Worm (Caenorhabditis elegans) whole organism, young adult: Measurements from ENCODE around the gene bath-39.

Experiments
- B0019.2 ChIP-seq: fragments of 200-800 bp; sonication (Bioruptor generic); conservative IDR thresholded peaks from 2 replicates; pipeline ENCODE4 v1.3.6; 2022; ENCODE audit warnings: missing genetic modification reagents, missing genetic modification characterization, missing compliant biosample characterization
- B0336.3 ChIP-seq: fragments of 200-800 bp; sonication (Bioruptor generic); IDR thresholded peaks from 2 replicates; pipeline ENCODE4 v1.3.6; 2022; ENCODE audit warnings: missing genetic modification characterization, missing compliant biosample characterization
- C17E4.6 ChIP-seq: fragments of 200-800 bp; sonication (Bioruptor generic); IDR thresholded peaks from 2 replicates; pipeline ENCODE4 v1.3.6; 2022; ENCODE audit warnings: missing genetic modification reagents, missing genetic modification characterization, missing compliant biosample characterization
- D2030.7 ChIP-seq: fragments of 200-800 bp; sonication (Bioruptor generic); IDR thresholded peaks from 2 replicates; pipeline ENCODE4 v1.3.6; 2022; ENCODE audit warnings: missing genetic modification reagents, missing genetic modification characterization, missing compliant biosample characterization
- F22D6.2 ChIP-seq: sonication (generic microtip); optimal IDR thresholded peaks from 2 replicates; lab custom pipeline; 2016; ENCODE audit warnings: mild to moderate bottlenecking, missing genetic modification characterization, missing compliant biosample characterization
- F23B12.7 ChIP-seq: sonication (generic microtip); optimal IDR thresholded peaks from 2 replicates; lab custom pipeline; 2017; ENCODE audit warnings: missing genetic modification characterization, mild to moderate bottlenecking, missing compliant biosample characterization, antibody characterized with exemption, moderate library complexity; ENCODE audit not compliant: insufficient read depth
- F37B4.10 ChIP-seq: fragments of 200-800 bp; sonication (Bioruptor generic); IDR thresholded peaks from 2 replicates; pipeline ENCODE4 v1.3.6; 2022; ENCODE audit warnings: missing genetic modification characterization, missing compliant biosample characterization
- K11D2.4 ChIP-seq: fragments of 200-800 bp; sonication (Bioruptor generic); IDR thresholded peaks from 2 replicates; pipeline ENCODE4 v1.3.6; 2022; ENCODE audit warnings: missing genetic modification reagents, missing genetic modification characterization, missing compliant biosample characterization
- aptf-2 ChIP-seq: fragments of 200-800 bp; sonication (Bioruptor generic); conservative IDR thresholded peaks from 2 replicates; pipeline ENCODE4 v1.3.6; 2022; ENCODE audit warnings: missing genetic modification reagents, missing genetic modification characterization, missing compliant biosample characterization
- atf-7 ChIP-seq: sonication (generic microtip); optimal IDR thresholded peaks from 2 replicates; lab custom pipeline; 2017; ENCODE audit warnings: mild to moderate bottlenecking, missing genetic modification characterization, missing compliant biosample characterization
- cebp-1 ChIP-seq, 2 experiments: fragments of 200-800 bp in 1 of 2; sonication (Bioruptor generic) in 1 of 2; sonication (generic microtip) in 1 of 2; IDR thresholded peaks in 1 of 2; optimal IDR thresholded peaks in 1 of 2; 2 replicates each; pipeline versions ENCODE4 v1.3.6 to Lab custom; 2017 to 2022; ENCODE audit warnings: missing compliant biosample characterization in 2 of 2, missing genetic modification characterization in 2 of 2, mild to moderate bottlenecking in 1 of 2, missing genetic modification reagents in 1 of 2, moderate library complexity in 1 of 2
- cebp-2 ChIP-seq: fragments of 200-800 bp; sonication (Bioruptor generic); IDR thresholded peaks from 2 replicates; pipeline ENCODE4 v1.3.6; 2022; ENCODE audit warnings: missing genetic modification characterization, missing compliant biosample characterization
- ceh-27 ChIP-seq: fragments of 200-800 bp; sonication (Bioruptor generic); optimal IDR thresholded peaks from 2 replicates; lab custom pipeline; 2018; ENCODE audit warnings: mild to moderate bottlenecking, missing genetic modification characterization, moderate library complexity, missing compliant biosample characterization
- ceh-40 ChIP-seq: fragments of 200-800 bp; sonication (Bioruptor generic); IDR thresholded peaks from 2 replicates; pipeline ENCODE4 v1.3.6; 2022; ENCODE audit warnings: missing genetic modification characterization, missing compliant biosample characterization
- ceh-58 ChIP-seq: fragments of 200-800 bp; sonication (Bioruptor generic); IDR thresholded peaks from 2 replicates; pipeline ENCODE4 v1.3.6; 2022; ENCODE audit warnings: missing genetic modification characterization, missing compliant biosample characterization
- chd-7 ChIP-seq: sonication (generic microtip); optimal IDR thresholded peaks from 2 replicates; lab custom pipeline; 2016; ENCODE audit warnings: mild to moderate bottlenecking, missing genetic modification characterization, moderate library complexity, missing compliant biosample characterization
- dpl-1 ChIP-seq: fragments of 150-350 bp; optimal IDR thresholded peaks from 2 replicates; lab custom pipeline; 2014; ENCODE audit warnings: missing biosample characterization, missing genetic modification reagents, missing genetic modification characterization
- egrh-3 ChIP-seq: fragments of 200-800 bp; sonication (Bioruptor generic); IDR thresholded peaks from 2 replicates; pipeline ENCODE4 v1.3.6; 2022; ENCODE audit warnings: missing genetic modification reagents, missing genetic modification characterization, missing compliant biosample characterization
- ekl-4 ChIP-seq: fragments of 200-800 bp; sonication (Bioruptor generic); IDR thresholded peaks from 2 replicates; pipeline ENCODE4 v1.3.6; 2022; ENCODE audit warnings: missing genetic modification reagents, missing genetic modification characterization, missing compliant biosample characterization
- hmg-1.2 ChIP-seq: fragments of 200-800 bp; sonication (Bioruptor generic); IDR thresholded peaks from 2 replicates; pipeline ENCODE4 v1.3.6; 2022; ENCODE audit warnings: missing genetic modification reagents, missing genetic modification characterization, missing compliant biosample characterization
- lin-40 ChIP-seq: sonication (generic microtip); optimal IDR thresholded peaks from 2 replicates; lab custom pipeline; 2016; ENCODE audit warnings: missing genetic modification characterization, mild to moderate bottlenecking, missing compliant biosample characterization, missing genotype, missing genetic modification reagents
- lsy-27 ChIP-seq: sonication (generic microtip); optimal IDR thresholded peaks from 2 replicates; lab custom pipeline; 2017; ENCODE audit warnings: missing genetic modification characterization, mild to moderate bottlenecking, missing compliant biosample characterization, antibody characterized with exemption, missing genotype, borderline replicate concordance; ENCODE audit not compliant: insufficient read depth
- mcd-1 ChIP-seq: fragments of 200-800 bp; sonication (Bioruptor generic); IDR thresholded peaks from 2 replicates; pipeline ENCODE4 v1.3.6; 2022; ENCODE audit warnings: missing genetic modification reagents, missing genetic modification characterization, missing compliant biosample characterization
- mes-4 ChIP-seq: sonication (generic microtip); optimal IDR thresholded peaks from 2 replicates; lab custom pipeline; 2016; ENCODE audit warnings: missing genotype, missing genetic modification characterization, missing compliant biosample characterization
- nhr-120 ChIP-seq: fragments of 200-800 bp; sonication (Bioruptor generic); IDR thresholded peaks from 2 replicates; pipeline ENCODE4 v1.3.6; 2022; ENCODE audit warnings: missing genetic modification characterization, missing compliant biosample characterization
- nhr-179 ChIP-seq: sonication (generic microtip); optimal IDR thresholded peaks from 2 replicates; lab custom pipeline; 2016; ENCODE audit warnings: mild to moderate bottlenecking, missing genetic modification characterization, missing compliant biosample characterization
- nhr-80 ChIP-seq: sonication (generic microtip); optimal IDR thresholded peaks from 2 replicates; lab custom pipeline; 2016; ENCODE audit warnings: missing genetic modification characterization, missing compliant biosample characterization
- nhr-90 ChIP-seq: sonication (generic microtip); optimal IDR thresholded peaks from 2 replicates; lab custom pipeline; 2016; ENCODE audit warnings: missing genotype, mild to moderate bottlenecking, missing genetic modification characterization, missing compliant biosample characterization
- pbrm-1 ChIP-seq: fragments of 200-800 bp; sonication (Bioruptor generic); IDR thresholded peaks from 2 replicates; pipeline ENCODE4 v1.3.6; 2022; ENCODE audit warnings: missing genetic modification reagents, missing genetic modification characterization, missing compliant biosample characterization
- pha-4 ChIP-seq: fragments of 150-350 bp; sonication (generic microtip); optimal IDR thresholded peaks from 2 replicates; lab custom pipeline; 2014; ENCODE audit warnings: missing biosample characterization, missing genetic modification reagents, missing genetic modification characterization
- rec-8 ChIP-seq, 2 experiments: sonication (generic microtip); optimal IDR thresholded peaks; 2 replicates each; lab custom pipeline; 2016; ENCODE audit warnings: mild to moderate bottlenecking in 2 of 2, missing genetic modification characterization in 2 of 2, missing genetic modification reagents in 2 of 2, missing genotype in 2 of 2, missing biosample characterization in 1 of 2, missing compliant biosample characterization in 1 of 2, moderate library complexity in 1 of 2
- rpc-1 ChIP-seq, 2 experiments: fragments of 150-350 bp in 1 of 2; sonication (generic microtip) in 1 of 2; optimal IDR thresholded peaks; 2 replicates each; lab custom pipeline; 2014 to 2018; ENCODE audit warnings: missing biosample characterization in 1 of 2, missing genetic modification characterization in 1 of 2, missing genetic modification reagents in 1 of 2, missing genotype in 1 of 2
- snpc-3.4 ChIP-seq: sonication (generic microtip); optimal IDR thresholded peaks from 2 replicates; lab custom pipeline; 2017; ENCODE audit warnings: missing genetic modification characterization, mild to moderate bottlenecking, missing compliant biosample characterization, antibody characterized with exemption, moderate library complexity, missing genotype, missing genetic modification reagents
- snpc-4 ChIP-seq, 5 experiments: fragments of 150-350 bp in 1 of 5; sonication (generic microtip) in 4 of 5; optimal IDR thresholded peaks; 2 replicates each; lab custom pipeline; 2014 to 2018; ENCODE audit warnings: missing genetic modification characterization in 5 of 5, missing biosample characterization in 3 of 5, antibody characterized with exemption in 2 of 5, mild to moderate bottlenecking in 2 of 5, missing compliant biosample characterization in 2 of 5, missing genotype in 2 of 5, moderate library complexity in 2 of 5, missing genetic modification reagents in 1 of 5
- unc-130 ChIP-seq: sonication (generic microtip); optimal IDR thresholded peaks from 2 replicates; lab custom pipeline; 2016; ENCODE audit warnings: missing genetic modification reagents, missing genetic modification characterization, missing compliant biosample characterization
- zfh-2 ChIP-seq: fragments of 200-800 bp; sonication (Bioruptor generic); conservative IDR thresholded peaks from 2 replicates; pipeline ENCODE4 v1.3.6; 2022; ENCODE audit warnings: missing genetic modification reagents, missing genetic modification characterization, missing compliant biosample characterization
- zim-3 ChIP-seq: sonication (generic microtip); optimal IDR thresholded peaks from 2 replicates; lab custom pipeline; 2017; ENCODE audit warnings: mild to moderate bottlenecking, missing genetic modification characterization, moderate library complexity, missing compliant biosample characterization
- ztf-18 ChIP-seq: sonication (generic microtip); optimal IDR thresholded peaks from 2 replicates; lab custom pipeline; 2016; ENCODE audit warnings: missing genotype, mild to moderate bottlenecking, missing genetic modification characterization, missing compliant biosample characterization
- ztf-25 ChIP-seq: fragments of 200-800 bp; sonication (Bioruptor generic); IDR thresholded peaks from 2 replicates; pipeline ENCODE4 v1.3.6; 2022; ENCODE audit warnings: missing genetic modification reagents, missing genetic modification characterization, missing compliant biosample characterization
- ztf-28 ChIP-seq: fragments of 200-800 bp; sonication (Bioruptor generic); IDR thresholded peaks from 2 replicates; pipeline ENCODE4 v1.3.6; 2022; ENCODE audit warnings: missing genetic modification reagents, missing genetic modification characterization, missing compliant biosample characterization
- ztf-6 ChIP-seq: fragments of 200-800 bp; sonication (Bioruptor generic); IDR thresholded peaks from 2 replicates; pipeline ENCODE4 v1.3.6; 2022; ENCODE audit warnings: missing genetic modification reagents, missing genetic modification characterization, missing compliant biosample characterization

The bath-39 gene

ce11 chrV:13459323-13459722 lies at the start of gene bath-39:
Gene bath-39 (plus strand): TSS chrV:13459459.
- TF ChIP-seq nhr-179 (tag; lab: Kevin White, UChicago) (no peak), rpc-1 (optimal IDR thresholded peaks at IDR 0.05; lab: Kevin White, UChicago) (no peak), rpc-1 (tag; optimal IDR thresholded peaks at IDR 0.05; lab: Kevin White, UChicago) (no peak), atf-7 (tag; lab: Kevin White, UChicago) (no peak), zim-3 (tag; lab: Kevin White, UChicago) (no peak), ekl-4 (no peak)

- no peak for TF ChIP-seq ceh-58 (GFP tag; lab: Robert Waterston, UW)
- no peak for TF ChIP-seq nhr-90
- TF ChIP-seq ztf-28 (GFP tag; lab: Robert Waterston, UW): 0 out of 2 replicates have a peak, but pooled peaks have one; percentile 37
- no peak for TF ChIP-seq chd-7 (tag; lab: Kevin White, UChicago)
- TF ChIP-seq atf-7 (tag; lab: Kevin White, UChicago): no peak
- TF ChIP-seq, all 124 proteins: peak for 1
These were observed 48.6 kb upstream of the bath-39 start, which contains the start of gene F53F1.4 for ce11 chrV:13410688-13411087. Gene F53F1.4 (plus strand): TSS chrV:13411077.

ce11 chrV:13411225-13411991 lies 47.9 kb upstream of the bath-39 start:
- TF ChIP-seq F22D6.2 (tag; lab: Kevin White, UChicago) (no peak), ceh-27 (GFP tag; lab: Kevin White, UChicago) (no peak), K11D2.4 (GFP tag; lab: Robert Waterston, UW) (no peak), ceh-40 (no peak), ztf-25 (GFP tag; lab: Robert Waterston, UW) (no peak), rec-8 (tag; optimal IDR thresholded peaks at IDR 0.05; lab: Kevin White, UChicago) (no peak), ztf-6 (GFP tag; lab: Robert Waterston, UW) (no peak), lsy-27 (tag; lab: Kevin White, UChicago) (no peak), egrh-3 (GFP tag; lab: Robert Waterston, UW) (peak; percentile 87), dpl-1 (GFP tag; lab: Kevin White, UChicago) (no peak), mcd-1 (no peak), aptf-2 (GFP tag; lab: Robert Waterston, UW) (no peak), zfh-2 (GFP tag; lab: Robert Waterston, UW) (peak; percentile 91), nhr-80 (tag; lab: Kevin White, UChicago) (no peak), B0019.2 (GFP tag; lab: Robert Waterston, UW) (no peak), C17E4.6 (GFP tag; lab: Robert Waterston, UW) (no peak)

- no peak for TF ChIP-seq pbrm-1 (GFP tag; lab: Robert Waterston, UW)
- TF ChIP-seq snpc-4 (GFP tag; optimal IDR thresholded peaks at IDR 0.05; lab: Kevin White, UChicago): no peak
- TF ChIP-seq snpc-4 (tag; optimal IDR thresholded peaks at IDR 0.05; lab: Kevin White, UChicago): no peak
- no peak for TF ChIP-seq nhr-120 (GFP tag; lab: Robert Waterston, UW)
- no peak for TF ChIP-seq D2030.7 (GFP tag; lab: Robert Waterston, UW)
- no peak for TF ChIP-seq mes-4 (tag; lab: Kevin White, UChicago)
- no peak for TF ChIP-seq ztf-25 (GFP tag; lab: Robert Waterston, UW)
- no peak for TF ChIP-seq F23B12.7 (tag; lab: Kevin White, UChicago)
- no peak for TF ChIP-seq cebp-1 (GFP tag; IDR thresholded peaks at IDR 0.05; lab: Robert Waterston, UW)
- TF ChIP-seq cebp-1 (tag; optimal IDR thresholded peaks at IDR 0.05; lab: Kevin White, UChicago): no peak
- TF ChIP-seq unc-130 (GFP tag; lab: Kevin White, UChicago): no peak
- no peak for TF ChIP-seq lin-40 (tag; lab: Kevin White, UChicago)
- no peak for TF ChIP-seq hmg-1.2 (GFP tag; lab: Robert Waterston, UW)
- no peak for TF ChIP-seq mcd-1
- TF ChIP-seq cebp-2 (GFP tag; lab: Robert Waterston, UW): no peak
- TF ChIP-seq ztf-18 (tag; lab: Kevin White, UChicago): no peak
- TF ChIP-seq pha-4 (tag; lab: Kevin White, UChicago): no peak
- TF ChIP-seq snpc-3.4 (tag; lab: Kevin White, UChicago): no peak
- TF ChIP-seq B0336.3 (GFP tag; lab: Robert Waterston, UW): no peak
- no peak for TF ChIP-seq F37B4.10 (GFP tag; lab: Robert Waterston, UW)
- no peak for TF ChIP-seq chd-7 (tag; lab: Kevin White, UChicago)
These were observed 47.3 kb upstream of the bath-39 start for ce11 chrV:13411992-13412298.
